Fruit fly (Drosophila melanogaster): ENCODE data around the gene Cht11.
A peak's percentile ranks its signal among the peaks of the same experiment; 100 is the strongest.

The Cht11 gene

DNA sequence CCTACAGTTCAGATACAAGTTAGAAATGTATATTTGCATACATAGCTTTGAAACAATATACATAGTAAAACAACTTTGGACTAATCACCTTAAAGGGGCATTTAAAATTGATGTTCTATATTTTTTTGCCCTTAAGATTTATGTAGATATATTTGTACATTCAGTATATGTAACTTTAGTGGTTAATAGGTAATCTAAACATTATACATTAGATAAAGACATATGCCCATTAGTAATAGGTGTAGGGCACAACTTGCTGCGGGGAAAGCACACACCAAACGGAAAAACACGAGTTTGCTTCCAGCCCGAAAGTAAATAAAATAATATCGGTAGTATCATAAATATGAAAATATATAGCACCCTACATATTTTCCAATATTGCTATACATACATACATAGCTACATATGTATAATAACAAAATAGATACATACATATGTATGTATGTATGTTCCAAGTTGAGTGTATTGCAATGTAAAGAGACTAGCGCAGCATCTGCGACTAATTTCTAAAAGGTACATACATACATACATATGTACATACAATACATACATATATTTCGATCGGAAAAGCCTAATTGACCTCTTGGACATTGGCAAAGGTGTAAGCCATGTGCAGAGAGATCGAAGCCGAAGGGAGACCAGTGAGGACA lies 14.1 kb upstream of the Cht11 start, which contains the start of gene CG43736 (continued):
- TF ChIP-seq lola (GFP tag; optimal IDR thresholded peaks at IDR 0.05) (peak in 1 of 3 experiments; percentile 95), esg (GFP tag; conservative IDR thresholded peaks at IDR 0.05) (peak; percentile 87), gcm (GFP tag; optimal IDR thresholded peaks at IDR 0.05) (peak; percentile 95), cad (GFP tag; optimal IDR thresholded peaks at IDR 0.05) (no peak), Lim3 (GFP tag; IDR thresholded peaks at IDR 0.05) (peak; percentile 45; the same call in 1 of the 2 replicates), Hr39 (optimal IDR thresholded peaks at IDR 0.05) (no peak), gcm2 (GFP tag; optimal IDR thresholded peaks at IDR 0.05) (peak; percentile 59), pb (GFP tag; optimal IDR thresholded peaks at IDR 0.05) (peak; percentile 85), CG7963 (GFP tag; IDR thresholded peaks at IDR 0.05; ENCODE audit: partially characterized antibody) (no peak), Dll (GFP tag; IDR thresholded peaks at IDR 0.05; ENCODE audit: partially characterized antibody) (no peak), gt (GFP tag; IDR thresholded peaks at IDR 0.05) (peak; percentile 74), zen2 (GFP tag; IDR thresholded peaks at IDR 0.05; ENCODE audit: partially characterized antibody) (no peak), CG7357 (GFP tag; IDR thresholded peaks at IDR 0.05) (peak; percentile 78), CG15269 (tag; optimal IDR thresholded peaks at IDR 0.05) (peak; percentile 97), ham (GFP tag; IDR thresholded peaks at IDR 0.05) (peak; percentile 53; the same call in 1 of the 2 replicates), CG2129 (GFP tag; IDR thresholded peaks at IDR 0.05; ENCODE audit: partially characterized antibody) (no peak), bcd (GFP tag; optimal IDR thresholded peaks at IDR 0.05) (peak; percentile 95), CG11398 (GFP tag; optimal IDR thresholded peaks at IDR 0.05) (peak; percentile 85), CG3407 (GFP tag; optimal IDR thresholded peaks at IDR 0.05) (peak; percentile 91), CG9609 (GFP tag; optimal IDR thresholded peaks at IDR 0.05) (peak; percentile 92), sens-2 (GFP tag; IDR thresholded peaks at IDR 0.05) (peak; percentile 59; the same call in 1 of the 2 replicates), CG12299 (tag; optimal IDR thresholded peaks at IDR 0.05) (peak; percentile 94), CG4424 (GFP tag; optimal IDR thresholded peaks at IDR 0.05) (peak; percentile 96), Scr (GFP tag; IDR thresholded peaks at IDR 0.05; ENCODE audit: partially characterized antibody) (no peak), nmo (GFP tag; optimal IDR thresholded peaks at IDR 0.05) (peak; percentile 98), mam (GFP tag; optimal IDR thresholded peaks at IDR 0.05) (peak; percentile 94), Fer2 (tag; optimal IDR thresholded peaks at IDR 0.05) (peak; percentile 92), ase (GFP tag; IDR thresholded peaks at IDR 0.05) (peak; percentile 86), ttk (GFP tag; IDR thresholded peaks at IDR 0.05) (peak; percentile 79), CG7987 (GFP tag; optimal IDR thresholded peaks at IDR 0.05) (peak; percentile 85), ash1 (GFP tag; optimal IDR thresholded peaks at IDR 0.05) (peak; percentile 49), fd102C (GFP tag; optimal IDR thresholded peaks at IDR 0.05) (peak; percentile 51), lab (GFP tag; optimal IDR thresholded peaks at IDR 0.05) (peak; percentile 98), cg (GFP tag; optimal IDR thresholded peaks at IDR 0.05) (no peak), Dip3 (GFP tag; optimal IDR thresholded peaks at IDR 0.05) (peak; percentile 91), corto (GFP tag; optimal IDR thresholded peaks at IDR 0.05) (peak; percentile 55), abd-A (tag; optimal IDR thresholded peaks at IDR 0.05) (peak; percentile 27), vvl (GFP tag; IDR thresholded peaks at IDR 0.05) (peak; percentile 87), Rfx (GFP tag; IDR thresholded peaks at IDR 0.05) (peak; percentile 92), CG3163 (GFP tag; optimal IDR thresholded peaks at IDR 0.05) (peak; percentile 61), CG13775 (GFP tag; optimal IDR thresholded peaks at IDR 0.05) (peak; percentile 92), Dek (tag; optimal IDR thresholded peaks at IDR 0.05) (peak; percentile 94), CG13296 (GFP tag; optimal IDR thresholded peaks at IDR 0.05) (peak; percentile 97), CG2875 (GFP tag; optimal IDR thresholded peaks at IDR 0.05) (peak; percentile 91), Atf3 (GFP tag; optimal IDR thresholded peaks at IDR 0.05) (peak; percentile 80), Usf (GFP tag; optimal IDR thresholded peaks at IDR 0.05) (peak; percentile 87), tin (GFP tag; optimal IDR thresholded peaks at IDR 0.05) (peak; percentile 90), org-1 (GFP tag; optimal IDR thresholded peaks at IDR 0.05) (peak; percentile 94), Ada2b (GFP tag; IDR thresholded peaks at IDR 0.05) (peak; percentile 89)
